Fruit fly (Drosophila melanogaster): ENCODE measurements around the gene CG14860.

CG14860 gene

dm6 chr3R:14875274-14875964 is 19.2 kb upstream of the CG14860 start, which contains the start of gene btsz (continued):
- TF ChIP-seq CG2678 (tag; optimal IDR thresholded peaks at IDR 0.05) (peak; percentile 83), Six4 (GFP tag; optimal IDR thresholded peaks at IDR 0.05) (no peak), kah (GFP tag; optimal IDR thresholded peaks at IDR 0.05) (no peak), MBD-R2 (GFP tag; IDR thresholded peaks at IDR 0.05) (no peak), so (GFP tag; IDR thresholded peaks at IDR 0.05) (no peak), CG13624 (GFP tag; optimal IDR thresholded peaks at IDR 0.05) (peak; percentile 6), HmgD (GFP tag; optimal IDR thresholded peaks at IDR 0.05) (no peak), CG9932 (GFP tag; IDR thresholded peaks at IDR 0.05) (no peak), oc (tag; optimal IDR thresholded peaks at IDR 0.05) (no peak), slbo (GFP tag; IDR thresholded peaks at IDR 0.05) (peak; percentile 40; the same call in 1 of the 2 replicates), danr (GFP tag; IDR thresholded peaks at IDR 0.05) (no peak), NC2β (GFP tag; optimal IDR thresholded peaks at IDR 0.05) (no peak), lola (GFP tag; optimal IDR thresholded peaks at IDR 0.05) (no peak), CG11456 (GFP tag; IDR thresholded peaks at IDR 0.05) (no peak), CG9437 (GFP tag; optimal IDR thresholded peaks at IDR 0.05) (peak; percentile 26), CG15696 (tag; optimal IDR thresholded peaks at IDR 0.05) (no peak), grn (GFP tag; optimal IDR thresholded peaks at IDR 0.05) (no peak), CG12299 (tag; optimal IDR thresholded peaks at IDR 0.05) (no peak), CG12155 (GFP tag; optimal IDR thresholded peaks at IDR 0.05) (no peak), Gsc (GFP tag; IDR thresholded peaks at IDR 0.05) (no peak), E2f2 (GFP tag; IDR thresholded peaks at IDR 0.05) (no peak), phol (tag; optimal IDR thresholded peaks at IDR 0.05) (peak; percentile 34), Nf-YC (tag; optimal IDR thresholded peaks at IDR 0.05) (peak; percentile 48), ttk (GFP tag; IDR thresholded peaks at IDR 0.05) (no peak), kay (GFP tag; optimal IDR thresholded peaks at IDR 0.05) (no peak), CG1647 (GFP tag; optimal IDR thresholded peaks at IDR 0.05) (no peak), CG12071 (GFP tag; optimal IDR thresholded peaks at IDR 0.05) (no peak), CG8290 (GFP tag; optimal IDR thresholded peaks at IDR 0.05) (no peak), CG8290 (tag; optimal IDR thresholded peaks at IDR 0.05) (no peak), CG9817 (tag; optimal IDR thresholded peaks at IDR 0.05) (peak; percentile 13), dmrt99B (tag; optimal IDR thresholded peaks at IDR 0.05) (peak; percentile 75), CG8944 (GFP tag; optimal IDR thresholded peaks at IDR 0.05) (no peak), Lim3 (GFP tag; IDR thresholded peaks at IDR 0.05) (no peak), CG4424 (GFP tag; optimal IDR thresholded peaks at IDR 0.05) (peak; percentile 52), Elba2 (GFP tag; optimal IDR thresholded peaks at IDR 0.05) (no peak), p53 (GFP tag; optimal IDR thresholded peaks at IDR 0.05) (no peak), sr (GFP tag; IDR thresholded peaks at IDR 0.05) (no peak), chif (GFP tag; optimal IDR thresholded peaks at IDR 0.05) (no peak), mld (GFP tag; IDR thresholded peaks at IDR 0.05; ENCODE audit: partially characterized antibody) (no peak), CG12104 (GFP tag; optimal IDR thresholded peaks at IDR 0.05) (peak; percentile 35), CG30403 (GFP tag; optimal IDR thresholded peaks at IDR 0.05) (peak; percentile 66), slp2 (GFP tag; optimal IDR thresholded peaks at IDR 0.05) (no peak), Sry-δ (GFP tag; optimal IDR thresholded peaks at IDR 0.05) (no peak), Hr39 (optimal IDR thresholded peaks at IDR 0.05) (no peak), amos (GFP tag; IDR thresholded peaks at IDR 0.05; ENCODE audit: partially characterized antibody) (no peak; the same call in 1 of the 2 replicates), Dip2 (GFP tag; IDR thresholded peaks at IDR 0.05) (no peak), CG33213 (GFP tag; optimal IDR thresholded peaks at IDR 0.05) (no peak), CG5245 (GFP tag; optimal IDR thresholded peaks at IDR 0.05) (no peak), Awh (GFP tag; IDR thresholded peaks at IDR 0.05) (no peak), CG12391 (tag; optimal IDR thresholded peaks at IDR 0.05) (peak; percentile 40), Side (GFP tag; optimal IDR thresholded peaks at IDR 0.05) (no peak), bab2 (GFP tag; optimal IDR thresholded peaks at IDR 0.05) (no peak)

Data from whole organism, embryonic.